Worm (Caenorhabditis elegans) whole organism, L2 larva: ENCODE measurements around the gene glrx-3.

ENCODE experiments used
- R02D3.7 ChIP-seq: fragments of 150-350 bp; optimal IDR thresholded peaks from 2 replicates; lab custom pipeline; 2014; ENCODE audit warnings: missing biosample characterization, missing genetic modification characterization
- ama-1 ChIP-seq: fragments of 150-350 bp; optimal IDR thresholded peaks from 2 replicates; lab custom pipeline; 2018; ENCODE audit warnings: inconsistent platforms
- egl-27 ChIP-seq: sonication (generic microtip); optimal IDR thresholded peaks from 3 replicates; lab custom pipeline; 2017; ENCODE audit warnings: missing biosample characterization, missing genetic modification reagents, missing genetic modification characterization
- elt-3 ChIP-seq: sonication (generic microtip); optimal IDR thresholded peaks from 2 replicates; lab custom pipeline; 2017; ENCODE audit warnings: missing biosample characterization, missing genetic modification characterization
- fos-1 ChIP-seq: fragments of 150-350 bp; optimal IDR thresholded peaks from 2 replicates; lab custom pipeline; 2014; ENCODE audit warnings: missing biosample characterization, missing genetic modification characterization
- lsy-2 ChIP-seq, 2 experiments: fragments of 150-350 bp in 1 of 2; sonication (generic microtip) in 1 of 2; optimal IDR thresholded peaks; 2 replicates each; lab custom pipeline; 2014 to 2017; ENCODE audit warnings: missing biosample characterization in 2 of 2, missing genetic modification characterization in 2 of 2
- nhr-11 ChIP-seq: fragments of 150-350 bp; optimal IDR thresholded peaks from 2 replicates; lab custom pipeline; 2014; ENCODE audit warnings: missing biosample characterization, missing genetic modification characterization
- nhr-237 ChIP-seq: fragments of 150-350 bp; optimal IDR thresholded peaks from 2 replicates; lab custom pipeline; 2014; ENCODE audit warnings: missing biosample characterization, missing genetic modification characterization
- nhr-25 ChIP-seq: fragments of 150-350 bp; sonication (generic microtip); optimal IDR thresholded peaks from 3 replicates; lab custom pipeline; 2014; ENCODE audit warnings: missing biosample characterization, missing genetic modification characterization
- nhr-77 ChIP-seq: fragments of 150-350 bp; optimal IDR thresholded peaks from 2 replicates; lab custom pipeline; 2014; ENCODE audit warnings: missing biosample characterization, missing genetic modification characterization
- snpc-4 ChIP-seq: fragments of 150-350 bp; optimal IDR thresholded peaks from 2 replicates; lab custom pipeline; 2014; ENCODE audit warnings: missing biosample characterization, missing genetic modification characterization
- unc-55 ChIP-seq: fragments of 150-350 bp; sonication (generic microtip); optimal IDR thresholded peaks from 3 replicates; lab custom pipeline; 2014; ENCODE audit warnings: missing biosample characterization, missing genetic modification reagents, missing genetic modification characterization
- unc-62 ChIP-seq: fragments of 150-350 bp; optimal IDR thresholded peaks from 2 replicates; lab custom pipeline; 2014; ENCODE audit warnings: missing biosample characterization, missing genetic modification reagents, missing genetic modification characterization
- zag-1 ChIP-seq: fragments of 150-350 bp; optimal IDR thresholded peaks from 2 replicates; lab custom pipeline; 2014; ENCODE audit warnings: missing biosample characterization, missing genetic modification characterization

ce11 chrV:4370515-4370914 lies 29.4 kb upstream of the glrx-3 start:
- no peak for TF ChIP-seq nhr-77
- no peak for TF ChIP-seq nhr-237 (tag; lab: Kevin White, UChicago)
- no peak for TF ChIP-seq elt-3 (tag; lab: Kevin White, UChicago)
- no peak for TF ChIP-seq unc-62
- TF ChIP-seq lsy-2 (tag; optimal IDR thresholded peaks at IDR 0.05; lab: Kevin White, UChicago), result no peak
- no peak for TF ChIP-seq R02D3.7 (tag; lab: Kevin White, UChicago)
- TF ChIP-seq egl-27 (tag; lab: Kevin White, UChicago), result no peak
- TF ChIP-seq snpc-4 (tag; lab: Kevin White, UChicago), result no peak
- no peak for TF ChIP-seq zag-1
- no peak for TF ChIP-seq ama-1 (lab: Kevin White, UChicago)
- no peak for TF ChIP-seq fos-1 (tag; lab: Kevin White, UChicago)
- TF ChIP-seq nhr-11 (tag; lab: Kevin White, UChicago), result no peak
- no peak for TF ChIP-seq unc-55 (GFP tag; lab: Kevin White, UChicago)
- TF ChIP-seq nhr-25, result no peak
